Worm (Caenorhabditis elegans) whole organism, midembryonic: Measurements from ENCODE around the gene hecd-1.

Experiments used
- tab-1 ChIP-seq: fragments of 200-800 bp; sonication (Bioruptor generic); IDR thresholded peaks from 2 replicates; pipeline ENCODE4 v1.3.6; 2022; ENCODE audit warnings: missing genetic modification characterization, missing compliant biosample characterization
- ztf-23 ChIP-seq: fragments of 200-800 bp; sonication (Bioruptor generic); IDR thresholded peaks from 2 replicates; pipeline ENCODE4 v1.3.6; 2022; ENCODE audit warnings: missing genetic modification reagents, missing genetic modification characterization, missing compliant biosample characterization

DNA sequence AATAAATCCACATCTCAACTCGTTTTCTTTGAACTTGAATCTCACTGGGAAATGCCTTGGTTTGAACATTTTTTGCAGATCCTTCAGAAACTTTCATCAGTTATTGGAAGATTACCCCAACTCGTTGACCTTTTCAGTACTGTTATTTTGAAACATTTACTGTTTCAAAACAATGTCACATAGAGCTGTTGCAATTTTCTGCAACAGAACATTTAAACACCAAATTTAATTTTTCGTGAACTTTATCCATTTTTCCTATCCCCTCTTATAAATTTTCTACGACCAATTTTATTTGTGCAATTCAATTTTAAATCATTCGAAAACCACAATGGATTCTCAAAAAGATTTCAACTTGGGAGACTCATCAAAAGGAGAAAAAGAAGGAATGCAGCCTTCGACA lies 36.6 kb downstream of the hecd-1 start, which contains the start of gene ZC477.2:
- TF ChIP-seq ztf-23 (GFP tag; lab: Robert Waterston, UW), result no peak
- TF ChIP-seq tab-1 (GFP tag; lab: Robert Waterston, UW), result no peak
